Worm (Caenorhabditis elegans): ENCODE results near the gene F49F1.12.
"Not testable (repeated sequence)": the region's sequence is repeated elsewhere in the genome, so short reads cannot be mapped to it uniquely, and the experiment has no call there.

DNA sequence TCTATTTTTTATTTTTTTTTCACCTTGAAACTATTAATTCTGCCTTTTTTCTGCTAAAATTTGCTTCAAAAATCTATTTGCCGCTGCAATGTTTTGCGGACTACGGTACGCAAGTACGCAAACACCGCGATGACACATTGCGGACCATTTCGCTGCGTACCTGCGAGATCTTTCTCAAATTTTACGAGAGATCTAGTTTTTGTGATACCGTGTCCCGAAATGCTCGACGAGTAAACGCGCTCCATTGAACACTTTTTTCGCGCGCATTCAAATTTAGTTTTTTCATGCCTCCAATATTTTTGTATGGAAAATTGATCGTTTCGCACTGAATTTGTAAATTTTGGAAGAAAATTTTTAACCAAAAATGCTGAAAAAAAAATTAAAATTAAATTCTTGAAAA, 41.9 kb upstream of the F49F1.12 start:
- not testable (repeated sequence) for TF ChIP-seq snpc-4 (tag; optimal IDR thresholded peaks at IDR 0.05); daf-12 (tag; optimal IDR thresholded peaks at IDR 0.05); unc-62 (GFP tag; optimal IDR thresholded peaks at IDR 0.05); ceh-82 (tag; optimal IDR thresholded peaks at IDR 0.05)

Data from whole organism, L3 larva.